Worm (Caenorhabditis elegans): Measurements from ENCODE around the gene pde-2.

ce11 chrIII:9010047-9010446 lies 28.4 kb upstream of the pde-2 start, which contains the start of gene F59B2.8:
- TF ChIP-seq pha-4 (tag; optimal IDR thresholded peaks at IDR 0.05): no peak
- no peak for TF ChIP-seq efl-1 (GFP tag; optimal IDR thresholded peaks at IDR 0.05)
- no peak for TF ChIP-seq Y79H2A.3 (GFP tag; conservative IDR thresholded peaks at IDR 0.05)
- no peak for TF ChIP-seq unc-62 (GFP tag; optimal IDR thresholded peaks at IDR 0.05)
- no peak for TF ChIP-seq hsf-1 (GFP tag; IDR thresholded peaks at IDR 0.05)
- no peak for TF ChIP-seq ama-1 (optimal IDR thresholded peaks at IDR 0.05)
- no peak for TF ChIP-seq ama-1 (GFP tag; optimal IDR thresholded peaks at IDR 0.05)
- TF ChIP-seq mel-28 (tag; optimal IDR thresholded peaks at IDR 0.05; ENCODE audit: borderline replicate concordance): no peak
- no peak for TF ChIP-seq lag-1 (GFP tag; IDR thresholded peaks at IDR 0.05)
- TF ChIP-seq ets-4 (GFP tag; optimal IDR thresholded peaks at IDR 0.05): no peak
- TF ChIP-seq zim-3 (tag; optimal IDR thresholded peaks at IDR 0.05): no peak
- no peak for TF ChIP-seq ceh-58 (GFP tag; IDR thresholded peaks at IDR 0.05)
- no peak for TF ChIP-seq F57A8.1 (GFP tag; optimal IDR thresholded peaks at IDR 0.05)
- TF ChIP-seq attf-6 (GFP tag; IDR thresholded peaks at IDR 0.05): no peak

Data from whole organism, young adult.